Fruit fly (Drosophila melanogaster) whole organism, embryonic: ENCODE measurements around the gene Edg78E.

ENCODE experiments used
- BEAF-32 ChIP-seq: fragments of 200-800 bp; sonication (Bioruptor generic); optimal IDR thresholded peaks from 3 replicates; lab custom pipeline; 2017; ENCODE audit warnings: missing biosample characterization, missing genetic modification characterization, mild to moderate bottlenecking, moderate library complexity, missing genetic modification reagents
- Bgb ChIP-seq: fragments of 200-800 bp; sonication (Bioruptor generic); IDR thresholded peaks from 2 replicates; pipeline ENCODE4 v1.3.6; 2022; ENCODE audit warnings: missing biosample characterization, missing genetic modification characterization; ENCODE audit not compliant: partially characterized antibody
- Bteb2 ChIP-seq: fragments of 200-800 bp; sonication (Bioruptor generic); optimal IDR thresholded peaks from 2 replicates; lab custom pipeline; 2016; ENCODE audit warnings: missing biosample characterization, missing genetic modification characterization
- CG10267 ChIP-seq: fragments of 200-800 bp; sonication (Bioruptor generic); optimal IDR thresholded peaks from 2 replicates; lab custom pipeline; 2018; ENCODE audit warnings: missing biosample characterization, mild to moderate bottlenecking, missing genetic modification characterization, moderate library complexity
- CG12659 ChIP-seq: fragments of 200-800 bp; sonication (Bioruptor generic); optimal IDR thresholded peaks from 3 replicates; lab custom pipeline; 2017; ENCODE audit warnings: mild to moderate bottlenecking, missing biosample characterization, missing genetic modification reagents, missing genetic modification characterization
- CG14014 ChIP-seq: fragments of 200-800 bp; sonication (Bioruptor generic); IDR thresholded peaks from 2 replicates; pipeline ENCODE4 v1.3.6; 2022; ENCODE audit warnings: missing biosample characterization, missing genetic modification characterization
- CG14667 ChIP-seq: fragments of 200-800 bp; sonication (Bioruptor generic); IDR thresholded peaks from 2 replicates; pipeline ENCODE4 v1.3.6; 2022; ENCODE audit warnings: missing biosample characterization, missing genetic modification characterization
- CG14710 ChIP-seq: fragments of 200-800 bp; sonication (Bioruptor generic); optimal IDR thresholded peaks from 3 replicates; lab custom pipeline; 2019; ENCODE audit warnings: missing biosample characterization, mild to moderate bottlenecking, missing genetic modification characterization, moderate library complexity
- CG15514 ChIP-seq: fragments of 200-800 bp; sonication (Bioruptor generic); optimal IDR thresholded peaks from 3 replicates; lab custom pipeline; 2017; ENCODE audit warnings: missing biosample characterization, missing genetic modification characterization, mild to moderate bottlenecking, moderate library complexity, missing genetic modification reagents
- CG1603 ChIP-seq: fragments of 200-800 bp; sonication (Bioruptor generic); optimal IDR thresholded peaks from 2 replicates; lab custom pipeline; 2019; ENCODE audit warnings: missing biosample characterization, mild to moderate bottlenecking, missing genetic modification characterization, moderate library complexity
- CG17829 ChIP-seq: fragments of 200-800 bp; optimal IDR thresholded peaks from 2 replicates; lab custom pipeline; 2019; ENCODE audit warnings: missing biosample characterization, mild to moderate bottlenecking, missing genetic modification characterization, moderate library complexity
- CG34224 ChIP-seq: fragments of 200-800 bp; sonication (Bioruptor generic); IDR thresholded peaks from 3 replicates; pipeline ENCODE4 v1.3.6; 2022; ENCODE audit warnings: missing biosample characterization, missing genetic modification characterization; ENCODE audit not compliant: partially characterized antibody
- CG34422 ChIP-seq: fragments of 200-800 bp; sonication (Bioruptor generic); IDR thresholded peaks from 3 replicates; pipeline ENCODE4 v1.3.6; 2022; ENCODE audit warnings: missing biosample characterization, missing genetic modification characterization
- CG4360 ChIP-seq: fragments of 200-800 bp; sonication (Bioruptor generic); IDR thresholded peaks from 2 replicates; pipeline ENCODE4 v1.3.6; 2022; ENCODE audit warnings: missing biosample characterization, missing genetic modification characterization
- CG4820 ChIP-seq: fragments of 200-800 bp; sonication (Bioruptor generic); optimal IDR thresholded peaks from 3 replicates; lab custom pipeline; 2016; ENCODE audit warnings: missing biosample characterization, missing genetic modification characterization
- CG7839 ChIP-seq: fragments of 200-800 bp; sonication (Bioruptor generic); optimal IDR thresholded peaks from 3 replicates; lab custom pipeline; 2018; ENCODE audit warnings: missing biosample characterization, mild to moderate bottlenecking, missing genetic modification characterization, moderate library complexity
- CG9797 ChIP-seq: fragments of 200-800 bp; sonication (Bioruptor generic); optimal IDR thresholded peaks from 3 replicates; lab custom pipeline; 2018; ENCODE audit warnings: missing biosample characterization, mild to moderate bottlenecking, missing genetic modification characterization
- CHES-1-like ChIP-seq: fragments of 200-800 bp; sonication (Bioruptor generic); optimal IDR thresholded peaks from 2 replicates; lab custom pipeline; 2016; ENCODE audit warnings: missing biosample characterization, missing genetic modification characterization
- CTCF ChIP-seq: fragments of 200-800 bp; sonication (Bioruptor generic); optimal IDR thresholded peaks from 2 replicates; lab custom pipeline; 2017; ENCODE audit warnings: missing biosample characterization, mild to moderate bottlenecking, missing genetic modification characterization, moderate library complexity
- CrebB ChIP-seq: fragments of 200-800 bp; sonication (Bioruptor generic); optimal IDR thresholded peaks from 3 replicates; lab custom pipeline; 2018; ENCODE audit warnings: missing biosample characterization, mild to moderate bottlenecking, missing genetic modification characterization
- Dp ChIP-seq: fragments of 200-800 bp; sonication (Bioruptor generic); optimal IDR thresholded peaks from 2 replicates; lab custom pipeline; 2018; ENCODE audit warnings: missing biosample characterization, mild to moderate bottlenecking, missing genetic modification characterization, moderate library complexity
- E2f2 ChIP-seq: fragments of 200-800 bp; sonication (Bioruptor generic); IDR thresholded peaks from 2 replicates; pipeline ENCODE4 v1.3.6; 2022; ENCODE audit warnings: missing biosample characterization, missing genetic modification characterization
- Fer1 ChIP-seq: fragments of 200-800 bp; sonication (Bioruptor generic); optimal IDR thresholded peaks from 2 replicates; lab custom pipeline; 2017; ENCODE audit warnings: missing biosample characterization, mild to moderate bottlenecking, missing genetic modification characterization
- HmgZ ChIP-seq: fragments of 200-800 bp; sonication (Bioruptor generic); optimal IDR thresholded peaks from 2 replicates; lab custom pipeline; 2018; ENCODE audit warnings: missing biosample characterization, mild to moderate bottlenecking, missing genetic modification characterization
- Jarid2 ChIP-seq: fragments of 200-800 bp; sonication (Bioruptor generic); optimal IDR thresholded peaks from 3 replicates; lab custom pipeline; 2017; ENCODE audit warnings: mild to moderate bottlenecking, missing biosample characterization, missing genetic modification reagents, missing genetic modification characterization
- MESR4 ChIP-seq: fragments of 200-800 bp; sonication (Bioruptor generic); optimal IDR thresholded peaks from 2 replicates; lab custom pipeline; 2018; ENCODE audit warnings: missing biosample characterization, mild to moderate bottlenecking, missing genetic modification characterization, moderate library complexity
- Med ChIP-seq: fragments of 200-800 bp; sonication (Bioruptor generic); peaks from one replicate; lab custom pipeline; 2016; ENCODE audit warnings: missing biosample characterization, missing genetic modification characterization, mild to moderate bottlenecking, inconsistent platforms, moderate library complexity
- Myb ChIP-seq: fragments of 200-800 bp; sonication (Bioruptor generic); optimal IDR thresholded peaks from 2 replicates; lab custom pipeline; 2016; ENCODE audit warnings: missing biosample characterization, missing genetic modification characterization
- Opbp ChIP-seq: fragments of 200-800 bp; sonication (Bioruptor generic); IDR thresholded peaks from 3 replicates; pipeline ENCODE4 v1.3.6; 2022; ENCODE audit warnings: missing biosample characterization, missing genetic modification characterization; ENCODE audit not compliant: partially characterized antibody
- Pdp1 ChIP-seq, 2 experiments: fragments of 200-800 bp; sonication (Bioruptor generic); optimal IDR thresholded peaks; 3 replicates each; lab custom pipeline; 2016; ENCODE audit warnings: missing biosample characterization in 2 of 2, missing genetic modification characterization in 2 of 2, mild to moderate bottlenecking in 1 of 2, moderate library complexity in 1 of 2
- Six4 ChIP-seq: fragments of 200-800 bp; sonication (Bioruptor generic); optimal IDR thresholded peaks from 2 replicates; lab custom pipeline; 2016; ENCODE audit warnings: missing biosample characterization, missing genetic modification characterization
- Sry-δ ChIP-seq: fragments of 200-800 bp; sonication (Bioruptor generic); optimal IDR thresholded peaks from 2 replicates; lab custom pipeline; 2016; ENCODE audit warnings: missing biosample characterization, missing genetic modification characterization
- Stat92E ChIP-seq, 3 experiments: fragments of >200 bp in 2 of 3; fragments of 200-800 bp in 1 of 3; sonication (Bioruptor generic) in 1 of 3; optimal IDR thresholded peaks; 2 replicates each; lab custom pipeline; 2017 to 2019; ENCODE audit warnings: missing biosample characterization in 3 of 3, missing genetic modification characterization in 3 of 3, mild to moderate bottlenecking in 1 of 3, moderate library complexity in 1 of 3
- Taf1 ChIP-seq: fragments of 200-800 bp; sonication (Bioruptor generic); IDR thresholded peaks from 2 replicates; pipeline ENCODE4 v1.3.6; 2022; ENCODE audit warnings: missing biosample characterization, missing genetic modification characterization
- amos ChIP-seq: fragments of 200-800 bp; sonication (Bioruptor generic); IDR thresholded peaks from 2 replicates; pipeline ENCODE4 v1.3.6; 2022; ENCODE audit warnings: missing biosample characterization, missing genetic modification characterization; ENCODE audit not compliant: partially characterized antibody
- bbx ChIP-seq: fragments of 200-800 bp; sonication (Bioruptor generic); IDR thresholded peaks from 2 replicates; pipeline ENCODE4 v1.3.6; 2022; ENCODE audit warnings: missing biosample characterization, missing genetic modification characterization; ENCODE audit not compliant: partially characterized antibody
- da ChIP-seq: fragments of 200-800 bp; sonication (Bioruptor generic); optimal IDR thresholded peaks from 2 replicates; lab custom pipeline; 2016; ENCODE audit warnings: missing biosample characterization, missing genetic modification characterization
- dati ChIP-seq: fragments of 200-800 bp; sonication (Bioruptor generic); IDR thresholded peaks from 2 replicates; pipeline ENCODE4 v1.3.6; 2022; ENCODE audit warnings: missing biosample characterization, missing genetic modification characterization
- emc ChIP-seq: fragments of 200-800 bp; sonication (Bioruptor generic); optimal IDR thresholded peaks from 2 replicates; lab custom pipeline; 2016; ENCODE audit warnings: missing biosample characterization, missing genetic modification characterization
- nerfin-1 ChIP-seq: fragments of 200-800 bp; sonication (Bioruptor generic); optimal IDR thresholded peaks from 3 replicates; lab custom pipeline; 2019; ENCODE audit warnings: missing biosample characterization, mild to moderate bottlenecking, missing genetic modification characterization, moderate library complexity
- pros ChIP-seq: fragments of 200-800 bp; sonication (Bioruptor generic); optimal IDR thresholded peaks from 3 replicates; lab custom pipeline; 2019; ENCODE audit warnings: missing biosample characterization, mild to moderate bottlenecking, missing genetic modification characterization, moderate library complexity
- ranshi ChIP-seq: fragments of 200-800 bp; sonication (Bioruptor generic); IDR thresholded peaks from 2 replicates; pipeline ENCODE4 v1.3.6; 2022; ENCODE audit warnings: missing biosample characterization, missing genetic modification characterization
- row ChIP-seq: fragments of 200-800 bp; sonication (Bioruptor generic); IDR thresholded peaks from 3 replicates; pipeline ENCODE4 v1.3.6; 2022; ENCODE audit warnings: missing biosample characterization, missing genetic modification characterization
- shn ChIP-seq: fragments of 200-800 bp; sonication (Bioruptor generic); optimal IDR thresholded peaks from 3 replicates; lab custom pipeline; 2016; ENCODE audit warnings: missing biosample characterization, missing genetic modification characterization
- slbo ChIP-seq: fragments of 200-800 bp; sonication (Bioruptor generic); IDR thresholded peaks from 2 replicates; pipeline ENCODE4 v1.3.6; 2022; ENCODE audit warnings: missing biosample characterization, missing genetic modification characterization
- tll ChIP-seq, 2 experiments: fragments of 200-800 bp in 1 of 2; fragments of >200 bp in 1 of 2; sonication (Bioruptor generic) in 1 of 2; optimal IDR thresholded peaks; 2 replicates each; lab custom pipeline; 2017 to 2019; ENCODE audit warnings: missing biosample characterization in 2 of 2, missing genetic modification characterization in 2 of 2, mild to moderate bottlenecking in 1 of 2, moderate library complexity in 1 of 2
- wor ChIP-seq: fragments of 200-800 bp; sonication (Bioruptor generic); IDR thresholded peaks from 2 replicates; pipeline ENCODE4 v1.3.6; 2022; ENCODE audit warnings: missing biosample characterization, missing genetic modification characterization

Edg78E gene

DNA sequence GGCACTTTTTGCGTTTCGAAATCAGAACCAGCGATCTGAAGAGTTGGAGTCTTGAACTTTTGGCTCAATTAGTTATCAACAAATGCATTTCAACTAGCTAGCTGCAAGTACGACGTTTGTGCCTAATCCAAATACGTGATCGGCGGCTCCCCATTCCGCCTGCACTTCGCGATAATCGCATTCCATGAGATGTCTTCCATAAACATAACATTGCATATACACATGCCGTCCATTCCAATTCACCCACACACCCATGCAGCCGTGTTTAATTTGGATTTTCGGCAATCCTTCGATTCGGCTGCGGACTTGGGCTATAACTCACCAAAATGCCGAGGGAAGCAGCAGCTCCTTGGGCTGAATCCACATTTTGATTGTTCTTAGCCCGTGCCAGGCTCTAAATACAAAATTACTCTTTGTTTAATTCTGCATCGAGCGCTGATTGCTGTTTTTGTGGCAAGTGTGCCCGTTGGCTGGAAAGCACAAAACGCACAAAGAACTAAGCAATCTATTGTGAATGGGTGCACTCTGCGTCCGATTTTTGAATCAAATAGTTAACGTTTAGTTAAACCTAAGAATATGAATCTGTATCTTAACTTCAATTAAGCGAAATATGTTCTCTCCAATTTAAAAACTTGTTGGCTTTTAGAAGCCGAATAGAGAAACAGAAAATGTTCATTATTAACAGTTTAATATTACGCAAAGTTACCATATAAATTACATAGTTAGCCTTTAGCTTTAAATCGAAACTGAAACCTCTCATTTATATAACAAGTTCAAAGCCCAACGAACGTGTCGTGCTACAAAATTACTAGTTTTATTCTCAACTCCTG lies 45.9 kb upstream of the Edg78E start, which contains the start of the genes Tbc1d8-9 and CG32436 (continued):
- TF ChIP-seq CrebB (tag; lab: Kevin White, UChicago) (no peak), CG12659 (GFP tag; lab: Kevin White, UChicago) (peak; percentile 36), CTCF (GFP tag; lab: Kevin White, UChicago) (peak; percentile 15), HmgZ (tag; lab: Kevin White, UChicago) (peak; percentile 40), shn (GFP tag; lab: Kevin White, UChicago) (no peak), slbo (GFP tag; lab: Robert Waterston, UW) (no peak), dati (GFP tag; lab: Robert Waterston, UW) (no peak), pros (no peak), wor (GFP tag; lab: Robert Waterston, UW) (no peak), CG4360 (GFP tag; lab: Robert Waterston, UW) (peak; percentile 81), Dp (GFP tag; lab: Kevin White, UChicago) (peak; percentile 72), emc (GFP tag; lab: Kevin White, UChicago) (no peak), Six4 (GFP tag; lab: Kevin White, UChicago) (no peak), row (peak; percentile 41; the same call in 1 of the 3 replicates), Stat92E (GFP tag; optimal IDR thresholded peaks at IDR 0.05; lab: Kevin White, UChicago) (peak in 1 of 3 experiments; percentile 10), amos (GFP tag; lab: Robert Waterston, UW) (peak; percentile 28; the same call in 1 of the 2 replicates), CG15514 (GFP tag; lab: Kevin White, UChicago) (peak; percentile 92), Jarid2 (GFP tag; lab: Kevin White, UChicago) (no peak), CG34422 (GFP tag; lab: Robert Waterston, UW) (peak; percentile 36; the same call in 1 of the 3 replicates), tll (GFP tag; optimal IDR thresholded peaks at IDR 0.05; lab: Kevin White, UChicago) (no peak), Fer1 (peak; percentile 12), CHES-1-like (GFP tag; lab: Kevin White, UChicago) (peak; percentile 47), CG14667 (GFP tag; lab: Robert Waterston, UW) (no peak), BEAF-32 (GFP tag; lab: Kevin White, UChicago) (peak; percentile 39), MESR4 (peak; percentile 90), CG10267 (tag; lab: Kevin White, UChicago) (peak; percentile 24), da (GFP tag; lab: Kevin White, UChicago) (no peak), CG4820 (GFP tag; lab: Kevin White, UChicago) (peak; percentile 93), ranshi (peak; percentile 17; the same call in 1 of the 2 replicates), CG34224 (GFP tag; lab: Robert Waterston, UW) (0 out of 3 replicates have a peak, but pooled peaks have one; percentile 13), nerfin-1 (tag; lab: Kevin White, UChicago) (peak; percentile 84), bbx (peak; percentile 46; the same call in 1 of the 2 replicates), Myb (GFP tag; lab: Kevin White, UChicago) (peak; percentile 99), CG14710 (tag; lab: Kevin White, UChicago) (peak; percentile 35), CG9797 (GFP tag; lab: Kevin White, UChicago) (peak; percentile 77), Opbp (peak; percentile 54; the same call in 2 of the 3 replicates), E2f2 (GFP tag; lab: Robert Waterston, UW) (peak; percentile 79), Taf1 (GFP tag; lab: Robert Waterston, UW) (no peak), CG17829 (tag; lab: Kevin White, UChicago) (peak; percentile 30), Sry-δ (peak; percentile 51), CG7839 (tag; lab: Kevin White, UChicago) (no peak), CG14014 (GFP tag; lab: Robert Waterston, UW) (no peak), CG1603 (tag; lab: Kevin White, UChicago) (peak; percentile 60), Bgb (GFP tag; lab: Robert Waterston, UW) (peak; percentile 47; the same call in 1 of the 2 replicates), Bteb2 (GFP tag; lab: Kevin White, UChicago) (no peak), Med (GFP tag; lab: Kevin White, UChicago) (peak; percentile 68), Pdp1 (GFP tag; optimal IDR thresholded peaks at IDR 0.05; lab: Kevin White, UChicago) (peak in 1 of 2 experiments; percentile 55)
